Worm (Caenorhabditis elegans): ENCODE data around the gene T01H3.2.

DNA sequence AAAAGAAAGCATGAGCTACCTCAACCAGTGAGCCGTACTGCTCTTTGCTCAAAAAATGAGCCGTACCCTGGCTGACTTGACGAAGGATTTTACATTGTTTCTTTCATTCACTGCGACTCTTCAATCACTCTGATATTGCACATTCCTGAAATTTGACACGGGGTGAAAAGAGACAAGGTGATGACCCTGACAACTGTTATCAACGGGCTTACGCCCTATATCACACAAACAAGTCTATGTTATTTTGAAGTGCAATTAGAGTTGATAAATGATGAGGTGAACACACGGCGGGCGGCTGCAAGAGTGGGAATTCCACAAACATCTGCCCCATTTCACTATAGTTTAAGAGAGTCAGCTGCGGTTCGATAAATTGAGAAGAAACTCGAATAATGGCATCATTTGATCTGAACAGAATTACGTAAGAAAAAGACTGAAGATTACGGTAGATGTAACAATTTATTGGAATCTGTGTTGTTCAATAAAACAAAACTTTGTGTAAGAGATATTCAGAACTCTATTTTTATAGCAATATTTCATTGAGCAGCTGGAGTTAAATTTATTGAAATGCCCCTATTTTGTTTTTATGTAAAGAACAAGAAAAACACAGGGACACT is 41.1 kb downstream of the T01H3.2 start:
- no peak for TF ChIP-seq nhr-25 (tag; optimal IDR thresholded peaks at IDR 0.05)
- TF ChIP-seq snpc-4 (tag; optimal IDR thresholded peaks at IDR 0.05): no peak
- no peak for TF ChIP-seq unc-39 (tag; optimal IDR thresholded peaks at IDR 0.05)
- TF ChIP-seq zag-1 (tag; optimal IDR thresholded peaks at IDR 0.05): no peak
- TF ChIP-seq fos-1 (tag; optimal IDR thresholded peaks at IDR 0.05): no peak

Measured in whole organism, L2 larva.